Worm (Caenorhabditis elegans) whole organism, young adult: ENCODE results near the gene Y41D4A.4.

ENCODE experiments used
- B0261.1 ChIP-seq: sonication (generic microtip); optimal IDR thresholded peaks from 2 replicates; lab custom pipeline; 2016; ENCODE audit warnings: mild to moderate bottlenecking, missing genetic modification characterization, moderate library complexity, missing compliant biosample characterization
- B0336.3 ChIP-seq: fragments of 200-800 bp; sonication (Bioruptor generic); IDR thresholded peaks from 2 replicates; pipeline ENCODE4 v1.3.6; 2022; ENCODE audit warnings: missing genetic modification characterization, missing compliant biosample characterization
- F10E7.11 ChIP-seq: sonication (generic microtip); optimal IDR thresholded peaks from 2 replicates; lab custom pipeline; 2017; ENCODE audit warnings: mild to moderate bottlenecking, missing genetic modification characterization, moderate library complexity, missing compliant biosample characterization
- F33H1.4 ChIP-seq: fragments of 200-800 bp; sonication (Bioruptor generic); IDR thresholded peaks from 2 replicates; pipeline ENCODE4 v1.3.6; 2022; ENCODE audit warnings: missing genetic modification reagents, missing genetic modification characterization, missing compliant biosample characterization
- F37B4.10 ChIP-seq: fragments of 200-800 bp; sonication (Bioruptor generic); IDR thresholded peaks from 2 replicates; pipeline ENCODE4 v1.3.6; 2022; ENCODE audit warnings: missing genetic modification characterization, missing compliant biosample characterization
- F49E8.2 ChIP-seq: sonication (generic microtip); optimal IDR thresholded peaks from 3 replicates; lab custom pipeline; 2017; ENCODE audit warnings: missing genetic modification characterization, mild to moderate bottlenecking, missing compliant biosample characterization, antibody characterized with exemption, moderate library complexity; ENCODE audit not compliant: insufficient read depth
- F52B5.7 ChIP-seq: sonication (generic microtip); optimal IDR thresholded peaks from 2 replicates; lab custom pipeline; 2016; ENCODE audit warnings: mild to moderate bottlenecking, missing genetic modification characterization, missing compliant biosample characterization
- K11D2.4 ChIP-seq: fragments of 200-800 bp; sonication (Bioruptor generic); IDR thresholded peaks from 2 replicates; pipeline ENCODE4 v1.3.6; 2022; ENCODE audit warnings: missing genetic modification reagents, missing genetic modification characterization, missing compliant biosample characterization
- K12H6.12 ChIP-seq: fragments of 200-800 bp; sonication (Bioruptor generic); optimal IDR thresholded peaks from 2 replicates; lab custom pipeline; 2018; ENCODE audit warnings: mild to moderate bottlenecking, missing genetic modification characterization, missing compliant biosample characterization
- Y53G8AR.9 ChIP-seq: fragments of 200-800 bp; sonication (Bioruptor generic); conservative IDR thresholded peaks from 2 replicates; pipeline ENCODE4 v1.3.6; 2022; ENCODE audit warnings: missing genetic modification reagents, missing genetic modification characterization, missing compliant biosample characterization
- aptf-3 ChIP-seq: fragments of 200-800 bp; sonication (Bioruptor generic); IDR thresholded peaks from 2 replicates; pipeline ENCODE4 v1.3.6; 2022; ENCODE audit warnings: missing genetic modification characterization, missing compliant biosample characterization
- athp-1 ChIP-seq: sonication (generic microtip); optimal IDR thresholded peaks from 2 replicates; lab custom pipeline; 2017; ENCODE audit warnings: mild to moderate bottlenecking, missing genetic modification characterization, missing compliant biosample characterization
- attf-5 ChIP-seq: fragments of 200-800 bp; sonication (Bioruptor generic); optimal IDR thresholded peaks from 2 replicates; lab custom pipeline; 2018; ENCODE audit warnings: mild to moderate bottlenecking, missing genetic modification characterization, missing compliant biosample characterization
- bed-1 ChIP-seq: fragments of 200-800 bp; sonication (Bioruptor generic); IDR thresholded peaks from 2 replicates; pipeline ENCODE4 v1.3.6; 2022; ENCODE audit warnings: missing genetic modification reagents, missing genetic modification characterization, missing compliant biosample characterization
- cebp-1 ChIP-seq, 2 experiments: fragments of 200-800 bp in 1 of 2; sonication (Bioruptor generic) in 1 of 2; sonication (generic microtip) in 1 of 2; IDR thresholded peaks in 1 of 2; optimal IDR thresholded peaks in 1 of 2; 2 replicates each; pipeline versions ENCODE4 v1.3.6 to Lab custom; 2017 to 2022; ENCODE audit warnings: missing compliant biosample characterization in 2 of 2, missing genetic modification characterization in 2 of 2, mild to moderate bottlenecking in 1 of 2, missing genetic modification reagents in 1 of 2, moderate library complexity in 1 of 2
- ceh-91 ChIP-seq: fragments of 200-800 bp; sonication (Bioruptor generic); IDR thresholded peaks from 2 replicates; pipeline ENCODE4 v1.3.6; 2022; ENCODE audit warnings: missing genetic modification reagents, missing genetic modification characterization, missing compliant biosample characterization
- chd-7 ChIP-seq: sonication (generic microtip); optimal IDR thresholded peaks from 2 replicates; lab custom pipeline; 2016; ENCODE audit warnings: mild to moderate bottlenecking, missing genetic modification characterization, moderate library complexity, missing compliant biosample characterization
- dpl-1 ChIP-seq: fragments of 150-350 bp; optimal IDR thresholded peaks from 2 replicates; lab custom pipeline; 2014; ENCODE audit warnings: missing biosample characterization, missing genetic modification reagents, missing genetic modification characterization
- efl-1 ChIP-seq: fragments of 150-350 bp; optimal IDR thresholded peaks from 2 replicates; lab custom pipeline; 2014; ENCODE audit warnings: missing biosample characterization, missing genetic modification reagents, missing genetic modification characterization
- egl-44 ChIP-seq: fragments of 200-800 bp; sonication (Bioruptor generic); IDR thresholded peaks from 2 replicates; pipeline ENCODE4 v1.3.6; 2022; ENCODE audit warnings: missing genetic modification reagents, missing genetic modification characterization, missing compliant biosample characterization
- ekl-4 ChIP-seq: fragments of 200-800 bp; sonication (Bioruptor generic); IDR thresholded peaks from 2 replicates; pipeline ENCODE4 v1.3.6; 2022; ENCODE audit warnings: missing genetic modification reagents, missing genetic modification characterization, missing compliant biosample characterization
- ets-4 ChIP-seq: fragments of 200-800 bp; sonication (Bioruptor generic); optimal IDR thresholded peaks from 2 replicates; lab custom pipeline; 2018; ENCODE audit warnings: mild to moderate bottlenecking, missing genetic modification characterization, missing compliant biosample characterization
- hlh-12 ChIP-seq: sonication (generic microtip); optimal IDR thresholded peaks from 2 replicates; lab custom pipeline; 2016; ENCODE audit warnings: missing genetic modification characterization, missing compliant biosample characterization
- hrde-1 ChIP-seq: sonication (generic microtip); optimal IDR thresholded peaks from 2 replicates; lab custom pipeline; 2016; ENCODE audit warnings: missing genetic modification characterization, mild to moderate bottlenecking, missing compliant biosample characterization, moderate library complexity, missing genotype, missing genetic modification reagents, borderline replicate concordance
- lag-1 ChIP-seq: fragments of 200-800 bp; sonication (Bioruptor generic); IDR thresholded peaks from 2 replicates; pipeline ENCODE4 v1.3.6; 2022; ENCODE audit warnings: missing genetic modification reagents, missing genetic modification characterization, missing compliant biosample characterization
- lin-26 ChIP-seq: fragments of 200-800 bp; sonication (Bioruptor generic); IDR thresholded peaks from 2 replicates; pipeline ENCODE4 v1.3.6; 2022; ENCODE audit warnings: missing genetic modification reagents, missing genetic modification characterization, missing compliant biosample characterization
- lin-40 ChIP-seq: sonication (generic microtip); optimal IDR thresholded peaks from 2 replicates; lab custom pipeline; 2016; ENCODE audit warnings: missing genetic modification characterization, mild to moderate bottlenecking, missing compliant biosample characterization, missing genotype, missing genetic modification reagents
- lin-54 ChIP-seq: fragments of 200-800 bp; sonication (Bioruptor generic); optimal IDR thresholded peaks from 2 replicates; lab custom pipeline; 2018; ENCODE audit warnings: mild to moderate bottlenecking, missing genetic modification characterization, missing compliant biosample characterization
- madf-3 ChIP-seq: fragments of 200-800 bp; sonication (Bioruptor generic); IDR thresholded peaks from 2 replicates; pipeline ENCODE4 v1.3.6; 2022; ENCODE audit warnings: missing genetic modification reagents, missing genetic modification characterization, missing compliant biosample characterization
- mel-28 ChIP-seq: sonication (generic microtip); optimal IDR thresholded peaks from 2 replicates; lab custom pipeline; 2016; ENCODE audit warnings: borderline replicate concordance, mild to moderate bottlenecking, missing genetic modification characterization, missing compliant biosample characterization
- mxl-1 ChIP-seq: sonication (generic microtip); optimal IDR thresholded peaks from 2 replicates; lab custom pipeline; 2016; ENCODE audit warnings: missing genetic modification characterization, missing compliant biosample characterization
- nfyb-1 ChIP-seq: fragments of 200-800 bp; sonication (Bioruptor generic); IDR thresholded peaks from 2 replicates; pipeline ENCODE4 v1.3.6; 2022; ENCODE audit warnings: missing genetic modification reagents, missing genetic modification characterization, missing compliant biosample characterization
- nhr-179 ChIP-seq: sonication (generic microtip); optimal IDR thresholded peaks from 2 replicates; lab custom pipeline; 2016; ENCODE audit warnings: mild to moderate bottlenecking, missing genetic modification characterization, missing compliant biosample characterization
- pbrm-1 ChIP-seq: fragments of 200-800 bp; sonication (Bioruptor generic); IDR thresholded peaks from 2 replicates; pipeline ENCODE4 v1.3.6; 2022; ENCODE audit warnings: missing genetic modification reagents, missing genetic modification characterization, missing compliant biosample characterization
- rcor-1 ChIP-seq: fragments of 200-800 bp; sonication (Bioruptor generic); IDR thresholded peaks from 2 replicates; pipeline ENCODE4 v1.3.6; 2022; ENCODE audit warnings: missing genetic modification reagents, missing genetic modification characterization, missing compliant biosample characterization
- sdz-38 ChIP-seq: sonication (generic microtip); optimal IDR thresholded peaks from 2 replicates; lab custom pipeline; 2016; ENCODE audit warnings: missing genotype, missing genetic modification characterization, missing compliant biosample characterization
- snpc-1.3 ChIP-seq: sonication (generic microtip); optimal IDR thresholded peaks from 2 replicates; lab custom pipeline; 2017; ENCODE audit warnings: missing genetic modification characterization, mild to moderate bottlenecking, missing compliant biosample characterization, antibody characterized with exemption, moderate library complexity, missing genotype, missing genetic modification reagents; ENCODE audit not compliant: insufficient read depth
- snpc-3.4 ChIP-seq: sonication (generic microtip); optimal IDR thresholded peaks from 2 replicates; lab custom pipeline; 2017; ENCODE audit warnings: missing genetic modification characterization, mild to moderate bottlenecking, missing compliant biosample characterization, antibody characterized with exemption, moderate library complexity, missing genotype, missing genetic modification reagents
- snpc-4 ChIP-seq, 5 experiments: fragments of 150-350 bp in 1 of 5; sonication (generic microtip) in 4 of 5; optimal IDR thresholded peaks; 2 replicates each; lab custom pipeline; 2014 to 2018; ENCODE audit warnings: missing genetic modification characterization in 5 of 5, missing biosample characterization in 3 of 5, antibody characterized with exemption in 2 of 5, mild to moderate bottlenecking in 2 of 5, missing compliant biosample characterization in 2 of 5, missing genotype in 2 of 5, moderate library complexity in 2 of 5, missing genetic modification reagents in 1 of 5
- sptf-2 ChIP-seq: fragments of 200-800 bp; sonication (Bioruptor generic); optimal IDR thresholded peaks from 2 replicates; lab custom pipeline; 2018; ENCODE audit warnings: mild to moderate bottlenecking, missing genetic modification characterization, missing compliant biosample characterization
- tbp1 ChIP-seq: fragments of 200-800 bp; sonication (Bioruptor generic); optimal IDR thresholded peaks from 2 replicates; lab custom pipeline; 2018; ENCODE audit warnings: mild to moderate bottlenecking, missing genetic modification characterization, missing compliant biosample characterization
- tbx-9 ChIP-seq: sonication (generic microtip); optimal IDR thresholded peaks from 2 replicates; lab custom pipeline; 2016; ENCODE audit warnings: borderline replicate concordance, missing genetic modification characterization, inconsistent platforms, missing compliant biosample characterization
- zfh-2 ChIP-seq: fragments of 200-800 bp; sonication (Bioruptor generic); conservative IDR thresholded peaks from 2 replicates; pipeline ENCODE4 v1.3.6; 2022; ENCODE audit warnings: missing genetic modification reagents, missing genetic modification characterization, missing compliant biosample characterization
- ztf-18 ChIP-seq: sonication (generic microtip); optimal IDR thresholded peaks from 2 replicates; lab custom pipeline; 2016; ENCODE audit warnings: missing genotype, mild to moderate bottlenecking, missing genetic modification characterization, missing compliant biosample characterization
- ztf-26 ChIP-seq: sonication (generic microtip); optimal IDR thresholded peaks from 2 replicates; lab custom pipeline; 2017; ENCODE audit warnings: missing genetic modification characterization, missing compliant biosample characterization
- ztf-28 ChIP-seq: fragments of 200-800 bp; sonication (Bioruptor generic); IDR thresholded peaks from 2 replicates; pipeline ENCODE4 v1.3.6; 2022; ENCODE audit warnings: missing genetic modification reagents, missing genetic modification characterization, missing compliant biosample characterization
- ztf-3 ChIP-seq: fragments of 200-800 bp; sonication (Bioruptor generic); optimal IDR thresholded peaks from 2 replicates; lab custom pipeline; 2018; ENCODE audit warnings: mild to moderate bottlenecking, missing genetic modification characterization, missing compliant biosample characterization

Gene Y41D4A.4

ce11 chrIV:1708426-1708826, 37.4 kb upstream of the Y41D4A.4 start (continued):
- TF ChIP-seq tbp1 (GFP tag; lab: Kevin White, UChicago) (peak; percentile 50), B0261.1 (no peak), cebp-1 (GFP tag; IDR thresholded peaks at IDR 0.05; lab: Robert Waterston, UW) (no peak), cebp-1 (tag; optimal IDR thresholded peaks at IDR 0.05; lab: Kevin White, UChicago) (peak; percentile 48), mel-28 (no peak), ets-4 (GFP tag; lab: Kevin White, UChicago) (no peak), nfyb-1 (GFP tag; lab: Robert Waterston, UW) (peak; percentile 61; the same call in 1 of the 2 replicates), efl-1 (GFP tag; lab: Kevin White, UChicago) (peak; percentile 2), lin-26 (GFP tag; lab: Robert Waterston, UW) (peak; percentile 64; the same call in 1 of the 2 replicates), ekl-4 (GFP tag; lab: Robert Waterston, UW) (peak; percentile 76), snpc-3.4 (peak; percentile 15), tbx-9 (tag; lab: Kevin White, UChicago) (no peak), chd-7 (tag; lab: Kevin White, UChicago) (peak; percentile 35), aptf-3 (GFP tag; lab: Robert Waterston, UW) (0 out of 2 replicates have a peak, but pooled peaks have one; percentile 16), F33H1.4 (peak; percentile 40), dpl-1 (GFP tag; lab: Kevin White, UChicago) (no peak), Y53G8AR.9 (GFP tag; lab: Robert Waterston, UW) (0 out of 2 replicates have a peak, but pooled peaks have one; percentile 65), egl-44 (GFP tag; lab: Robert Waterston, UW) (0 out of 2 replicates have a peak, but pooled peaks have one; percentile 9), F49E8.2 (tag; lab: Kevin White, UChicago) (peak; percentile 81), K12H6.12 (no peak), F52B5.7 (tag; lab: Kevin White, UChicago) (peak; percentile 52), bed-1 (no peak), snpc-1.3 (tag; lab: Kevin White, UChicago) (no peak), snpc-4 (GFP tag; optimal IDR thresholded peaks at IDR 0.05; lab: Kevin White, UChicago) (peak; percentile 16), snpc-4 (tag; optimal IDR thresholded peaks at IDR 0.05; lab: Kevin White, UChicago) (no peak), attf-5 (GFP tag; lab: Kevin White, UChicago) (peak; percentile 18), hrde-1 (peak; percentile 70), sdz-38 (tag; lab: Kevin White, UChicago) (no peak), lag-1 (GFP tag; lab: Robert Waterston, UW) (0 out of 2 replicates have a peak, but pooled peaks have one; percentile 39), nhr-179 (no peak), pbrm-1 (GFP tag; lab: Robert Waterston, UW) (0 out of 2 replicates have a peak, but pooled peaks have one; percentile 6), rcor-1 (GFP tag; lab: Robert Waterston, UW) (no peak; the same call in 1 of the 2 replicates), ztf-18 (tag; lab: Kevin White, UChicago) (no peak), F37B4.10 (GFP tag; lab: Robert Waterston, UW) (no peak), F10E7.11 (tag; lab: Kevin White, UChicago) (peak; percentile 15), K11D2.4 (no peak), lin-40 (peak; percentile 5), B0336.3 (peak; percentile 87), zfh-2 (GFP tag; lab: Robert Waterston, UW) (no peak), madf-3 (GFP tag; lab: Robert Waterston, UW) (0 out of 2 replicates have a peak, but pooled peaks have one; percentile 5), hlh-12 (tag; lab: Kevin White, UChicago) (no peak), ztf-26 (tag; lab: Kevin White, UChicago) (no peak), ztf-28 (GFP tag; lab: Robert Waterston, UW) (peak; percentile 4; the same call in 1 of the 2 replicates), athp-1 (tag; lab: Kevin White, UChicago) (peak; percentile 60), ztf-3 (GFP tag; lab: Kevin White, UChicago) (no peak), sptf-2 (GFP tag; lab: Kevin White, UChicago) (no peak), mxl-1 (tag; lab: Kevin White, UChicago) (no peak), lin-54 (GFP tag; lab: Kevin White, UChicago) (peak; percentile 55), ceh-91 (GFP tag; lab: Robert Waterston, UW) (no peak)
